Fruit fly (Drosophila melanogaster): Measurements from ENCODE around the gene CG9727.
A peak's percentile ranks its signal among the peaks of the same experiment; 100 is the strongest.

The CG9727 gene

dm6 chr3R:6423984-6424602 lies 32.4 kb downstream of the CG9727 start (continued):
- TF ChIP-seq D19B (GFP tag; optimal IDR thresholded peaks at IDR 0.05) (peak; percentile 75), onecut (GFP tag; IDR thresholded peaks at IDR 0.05) (peak; percentile 83), Mad (GFP tag; optimal IDR thresholded peaks at IDR 0.05) (peak; percentile 90), zen (tag; optimal IDR thresholded peaks at IDR 0.05) (peak; percentile 89), abd-A (tag; optimal IDR thresholded peaks at IDR 0.05) (peak; percentile 54), z (GFP tag; IDR thresholded peaks at IDR 0.05) (peak; percentile 68; the same call in 2 of the 3 replicates), CG10267 (tag; optimal IDR thresholded peaks at IDR 0.05) (peak; percentile 87), Lhr (GFP tag; optimal IDR thresholded peaks at IDR 0.05) (peak; percentile 59), run (tag; optimal IDR thresholded peaks at IDR 0.05) (peak; percentile 79), lola (GFP tag; optimal IDR thresholded peaks at IDR 0.05) (peak in 1 of 3 experiments; percentile 89), CG3407 (GFP tag; optimal IDR thresholded peaks at IDR 0.05) (peak; percentile 74), H15 (GFP tag; IDR thresholded peaks at IDR 0.05) (peak; percentile 87), fd3F (GFP tag; optimal IDR thresholded peaks at IDR 0.05) (peak; percentile 84), sens-2 (GFP tag; IDR thresholded peaks at IDR 0.05) (peak; percentile 91), Bteb2 (GFP tag; optimal IDR thresholded peaks at IDR 0.05) (peak; percentile 87), ranshi (GFP tag; IDR thresholded peaks at IDR 0.05) (peak; percentile 90), Atf3 (GFP tag; optimal IDR thresholded peaks at IDR 0.05) (peak; percentile 86), CG14441 (GFP tag; IDR thresholded peaks at IDR 0.05) (peak; percentile 87), sqz (GFP tag; optimal IDR thresholded peaks at IDR 0.05) (peak; percentile 47), CG14667 (GFP tag; IDR thresholded peaks at IDR 0.05) (peak; percentile 88), CG15011 (GFP tag; optimal IDR thresholded peaks at IDR 0.05) (peak; percentile 76), Atf-2 (GFP tag; optimal IDR thresholded peaks at IDR 0.05) (peak; percentile 89), CG9437 (GFP tag; optimal IDR thresholded peaks at IDR 0.05) (peak; percentile 76), Sox100B (GFP tag; optimal IDR thresholded peaks at IDR 0.05) (peak; percentile 79), usp (GFP tag; optimal IDR thresholded peaks at IDR 0.05) (no peak), Vsx1 (GFP tag; optimal IDR thresholded peaks at IDR 0.05) (peak; percentile 78), Bdp1 (GFP tag; optimal IDR thresholded peaks at IDR 0.05) (peak; percentile 84), CG8290 (GFP tag; optimal IDR thresholded peaks at IDR 0.05) (peak; percentile 88), CG8290 (tag; optimal IDR thresholded peaks at IDR 0.05) (peak; percentile 48 to 97), CG2199 (GFP tag; IDR thresholded peaks at IDR 0.05) (peak; percentile 81), CG6689 (GFP tag; IDR thresholded peaks at IDR 0.05) (peak; percentile 91), CG3065 (GFP tag; optimal IDR thresholded peaks at IDR 0.05) (peak; percentile 63), sim (GFP tag; IDR thresholded peaks at IDR 0.05) (peak; percentile 74; the same call in 1 of the 2 replicates), Jarid2 (GFP tag; optimal IDR thresholded peaks at IDR 0.05) (peak; percentile 63), klu (GFP tag; IDR thresholded peaks at IDR 0.05) (peak; percentile 77), CG6791 (GFP tag; IDR thresholded peaks at IDR 0.05; ENCODE audit: partially characterized antibody) (no peak), HLH3B (GFP tag; IDR thresholded peaks at IDR 0.05) (peak; percentile 91), Spps (tag; optimal IDR thresholded peaks at IDR 0.05) (peak; percentile 83), MBD-R2 (GFP tag; IDR thresholded peaks at IDR 0.05) (peak; percentile 80; the same call in 1 of the 2 replicates), Hmx (GFP tag; optimal IDR thresholded peaks at IDR 0.05) (no peak), ind (GFP tag; optimal IDR thresholded peaks at IDR 0.05) (peak; percentile 94), mld (GFP tag; IDR thresholded peaks at IDR 0.05; ENCODE audit: partially characterized antibody) (no peak; the same call in 2 of the 3 replicates), Scr (GFP tag; IDR thresholded peaks at IDR 0.05; ENCODE audit: partially characterized antibody) (no peak), CG15269 (tag; optimal IDR thresholded peaks at IDR 0.05) (peak; percentile 91), Hr78 (GFP tag; optimal IDR thresholded peaks at IDR 0.05) (peak in 1 of 2 experiments; percentile 60), CoRest (tag; optimal IDR thresholded peaks at IDR 0.05) (peak; percentile 91), grn (GFP tag; optimal IDR thresholded peaks at IDR 0.05) (peak; percentile 9), CG32772 (GFP tag; IDR thresholded peaks at IDR 0.05) (peak; percentile 84), NFAT (GFP tag; IDR thresholded peaks at IDR 0.05) (peak; percentile 73; the same call in 1 of the 2 replicates), Gsc (GFP tag; IDR thresholded peaks at IDR 0.05) (no peak)

All from whole organism, embryonic.